Fruit fly (Drosophila melanogaster) whole organism, embryonic: ENCODE data around the gene CG45218.

Experiments
- Adf1 ChIP-seq: fragments of 200-800 bp; sonication (Bioruptor generic); IDR thresholded peaks from 2 replicates; pipeline ENCODE4 v1.3.6; 2022; ENCODE audit warnings: missing biosample characterization, missing genetic modification characterization
- B-H2 ChIP-seq: fragments of 200-800 bp; sonication (Bioruptor generic); optimal IDR thresholded peaks from 2 replicates; lab custom pipeline; 2018; ENCODE audit warnings: missing biosample characterization, mild to moderate bottlenecking, missing genetic modification characterization
- CG10543 ChIP-seq: fragments of 200-800 bp; sonication (Bioruptor generic); optimal IDR thresholded peaks from 3 replicates; lab custom pipeline; 2017; ENCODE audit warnings: missing biosample characterization, mild to moderate bottlenecking, missing genetic modification characterization, moderate library complexity
- CG12155 ChIP-seq: fragments of 200-800 bp; sonication (Bioruptor generic); optimal IDR thresholded peaks from 3 replicates; lab custom pipeline; 2016; ENCODE audit warnings: missing biosample characterization, missing genetic modification characterization
- CG13894 ChIP-seq: fragments of 200-800 bp; sonication (Bioruptor generic); optimal IDR thresholded peaks from 3 replicates; lab custom pipeline; 2018; ENCODE audit warnings: missing biosample characterization, mild to moderate bottlenecking, missing genetic modification characterization, moderate library complexity
- CG14050 ChIP-seq: fragments of 200-800 bp; sonication (Bioruptor generic); IDR thresholded peaks from 3 replicates; pipeline ENCODE4 v1.3.6; 2022; ENCODE audit warnings: missing biosample characterization, missing genetic modification characterization
- CG15514 ChIP-seq: fragments of 200-800 bp; sonication (Bioruptor generic); optimal IDR thresholded peaks from 3 replicates; lab custom pipeline; 2017; ENCODE audit warnings: missing biosample characterization, missing genetic modification characterization, mild to moderate bottlenecking, moderate library complexity, missing genetic modification reagents
- CG1647 ChIP-seq: fragments of 200-800 bp; sonication (Bioruptor generic); optimal IDR thresholded peaks from 3 replicates; lab custom pipeline; 2016; ENCODE audit warnings: missing biosample characterization, missing genetic modification characterization
- CG17385 ChIP-seq: fragments of 200-800 bp; sonication (Bioruptor generic); optimal IDR thresholded peaks from 3 replicates; lab custom pipeline; 2018; ENCODE audit warnings: missing biosample characterization, mild to moderate bottlenecking, missing genetic modification characterization
- CG17802 ChIP-seq: fragments of 200-800 bp; sonication (Bioruptor generic); optimal IDR thresholded peaks from 2 replicates; lab custom pipeline; 2018; ENCODE audit warnings: missing biosample characterization, mild to moderate bottlenecking, missing genetic modification characterization, moderate library complexity
- CG30403 ChIP-seq: fragments of 200-800 bp; sonication (Bioruptor generic); optimal IDR thresholded peaks from 3 replicates; lab custom pipeline; 2016; ENCODE audit warnings: missing biosample characterization, missing genetic modification characterization
- CG3065 ChIP-seq: fragments of 200-800 bp; sonication (Bioruptor generic); optimal IDR thresholded peaks from 2 replicates; lab custom pipeline; 2016; ENCODE audit warnings: missing biosample characterization, missing genetic modification characterization
- CG3995 ChIP-seq: fragments of 200-800 bp; sonication (Bioruptor generic); optimal IDR thresholded peaks from 3 replicates; lab custom pipeline; 2016; ENCODE audit warnings: missing biosample characterization, missing genetic modification characterization
- CG42726 ChIP-seq: fragments of 200-800 bp; sonication (Bioruptor generic); IDR thresholded peaks from 2 replicates; pipeline ENCODE4 v1.3.6; 2022; ENCODE audit warnings: missing biosample characterization, missing genetic modification characterization; ENCODE audit not compliant: partially characterized antibody
- CG4820 ChIP-seq: fragments of 200-800 bp; sonication (Bioruptor generic); optimal IDR thresholded peaks from 3 replicates; lab custom pipeline; 2016; ENCODE audit warnings: missing biosample characterization, missing genetic modification characterization
- CG5953 ChIP-seq: fragments of 200-800 bp; sonication (Bioruptor generic); IDR thresholded peaks from 2 replicates; pipeline ENCODE4 v1.3.6; 2022; ENCODE audit warnings: missing biosample characterization, missing genetic modification characterization
- CG7963 ChIP-seq: fragments of 200-800 bp; sonication (Bioruptor generic); IDR thresholded peaks from 3 replicates; pipeline ENCODE4 v1.3.6; 2022; ENCODE audit warnings: missing biosample characterization, missing genetic modification characterization; ENCODE audit not compliant: partially characterized antibody
- CG9932 ChIP-seq: fragments of 200-800 bp; sonication (Bioruptor generic); IDR thresholded peaks from 2 replicates; pipeline ENCODE4 v1.3.6; 2022; ENCODE audit warnings: missing biosample characterization, missing genetic modification characterization
- Doc2 ChIP-seq: fragments of 200-800 bp; sonication (Bioruptor generic); IDR thresholded peaks from 2 replicates; pipeline ENCODE4 v1.3.6; 2022; ENCODE audit warnings: missing biosample characterization, missing genetic modification characterization
- Doc3 ChIP-seq: fragments of 200-800 bp; sonication (Bioruptor generic); IDR thresholded peaks from 3 replicates; pipeline ENCODE4 v1.3.6; 2022; ENCODE audit warnings: missing biosample characterization, missing genetic modification characterization; ENCODE audit not compliant: partially characterized antibody
- Dp ChIP-seq: fragments of 200-800 bp; sonication (Bioruptor generic); optimal IDR thresholded peaks from 2 replicates; lab custom pipeline; 2018; ENCODE audit warnings: missing biosample characterization, mild to moderate bottlenecking, missing genetic modification characterization, moderate library complexity
- Ets97D ChIP-seq: fragments of 200-800 bp; sonication (Bioruptor generic); optimal IDR thresholded peaks from 3 replicates; lab custom pipeline; 2016; ENCODE audit warnings: missing biosample characterization, missing genetic modification characterization
- H2.0 ChIP-seq: fragments of 200-800 bp; sonication (Bioruptor generic); IDR thresholded peaks from 2 replicates; pipeline ENCODE4 v1.3.6; 2022; ENCODE audit warnings: missing biosample characterization, missing genetic modification characterization
- MBD-R2 ChIP-seq: fragments of 200-800 bp; sonication (Bioruptor generic); IDR thresholded peaks from 2 replicates; pipeline ENCODE4 v1.3.6; 2022; ENCODE audit warnings: missing biosample characterization, missing genetic modification characterization
- MESR4 ChIP-seq: fragments of 200-800 bp; sonication (Bioruptor generic); optimal IDR thresholded peaks from 2 replicates; lab custom pipeline; 2018; ENCODE audit warnings: missing biosample characterization, mild to moderate bottlenecking, missing genetic modification characterization, moderate library complexity
- Med ChIP-seq: fragments of 200-800 bp; sonication (Bioruptor generic); peaks from one replicate; lab custom pipeline; 2016; ENCODE audit warnings: missing biosample characterization, missing genetic modification characterization, mild to moderate bottlenecking, inconsistent platforms, moderate library complexity
- NFAT ChIP-seq: fragments of 200-800 bp; sonication (Bioruptor generic); IDR thresholded peaks from 2 replicates; pipeline ENCODE4 v1.3.6; 2022; ENCODE audit warnings: missing biosample characterization, missing genetic modification characterization
- Optix ChIP-seq: fragments of 200-800 bp; sonication (Bioruptor generic); IDR thresholded peaks from 3 replicates; pipeline ENCODE4 v1.3.6; 2022; ENCODE audit warnings: missing biosample characterization, missing genetic modification characterization
- Poxn ChIP-seq: fragments of 200-800 bp; sonication (Bioruptor generic); IDR thresholded peaks from 2 replicates; pipeline ENCODE4 v1.3.6; 2022; ENCODE audit warnings: missing biosample characterization, missing genetic modification characterization
- Usf ChIP-seq: fragments of 200-800 bp; sonication (Bioruptor generic); optimal IDR thresholded peaks from 2 replicates; lab custom pipeline; 2017; ENCODE audit warnings: missing genotype, missing biosample characterization, missing genetic modification characterization
- Vsx1 ChIP-seq: fragments of 200-800 bp; sonication (Bioruptor generic); optimal IDR thresholded peaks from 2 replicates; lab custom pipeline; 2017; ENCODE audit warnings: missing biosample characterization, mild to moderate bottlenecking, missing genetic modification characterization, missing genetic modification reagents
- bbx ChIP-seq: fragments of 200-800 bp; sonication (Bioruptor generic); IDR thresholded peaks from 2 replicates; pipeline ENCODE4 v1.3.6; 2022; ENCODE audit warnings: missing biosample characterization, missing genetic modification characterization; ENCODE audit not compliant: partially characterized antibody
- crol ChIP-seq: fragments of 200-800 bp; sonication (Bioruptor generic); IDR thresholded peaks from 2 replicates; pipeline ENCODE4 v1.3.6; 2022; ENCODE audit warnings: missing biosample characterization, missing genetic modification characterization
- disco-r ChIP-seq: fragments of 200-800 bp; sonication (Bioruptor generic); optimal IDR thresholded peaks from 2 replicates; lab custom pipeline; 2016; ENCODE audit warnings: missing biosample characterization, missing genetic modification characterization
- eve ChIP-seq, 2 experiments: fragments of >200 bp; optimal IDR thresholded peaks; 2 replicates each; lab custom pipeline; 2017; ENCODE audit warnings: missing biosample characterization in 2 of 2, missing genetic modification characterization in 2 of 2
- exex ChIP-seq: fragments of 200-800 bp; sonication (Bioruptor generic); optimal IDR thresholded peaks from 4 replicates; lab custom pipeline; 2018; ENCODE audit warnings: missing biosample characterization, mild to moderate bottlenecking, missing genetic modification characterization, moderate library complexity
- fd64A ChIP-seq: fragments of 200-800 bp; sonication (Bioruptor generic); optimal IDR thresholded peaks from 3 replicates; lab custom pipeline; 2018; ENCODE audit warnings: missing biosample characterization, mild to moderate bottlenecking, missing genetic modification characterization
- gro ChIP-seq: fragments of 200-800 bp; sonication (Bioruptor generic); optimal IDR thresholded peaks from 2 replicates; lab custom pipeline; 2016; ENCODE audit warnings: missing biosample characterization, missing genetic modification characterization
- h ChIP-seq: fragments of >200 bp; optimal IDR thresholded peaks from 2 replicates; lab custom pipeline; 2017
- hb ChIP-seq: fragments of 200-800 bp; sonication (Bioruptor generic); IDR thresholded peaks from 3 replicates; pipeline ENCODE4 v1.3.6; 2022; ENCODE audit warnings: missing biosample characterization, missing genetic modification characterization; ENCODE audit not compliant: partially characterized antibody
- hkb ChIP-seq, 2 experiments: fragments of 200-800 bp in 1 of 2; fragments of >200 bp in 1 of 2; sonication (Bioruptor generic) in 1 of 2; IDR thresholded peaks in 1 of 2; optimal IDR thresholded peaks in 1 of 2; 2 replicates each; pipeline versions ENCODE4 v1.3.6 to Lab custom; 2017 to 2022; ENCODE audit warnings: missing biosample characterization in 1 of 2, missing genetic modification characterization in 1 of 2
- inv ChIP-seq: fragments of 200-800 bp; sonication (Bioruptor generic); IDR thresholded peaks from 2 replicates; pipeline ENCODE4 v1.3.6; 2022; ENCODE audit warnings: missing biosample characterization, missing genetic modification characterization; ENCODE audit not compliant: partially characterized antibody
- kah ChIP-seq: fragments of 200-800 bp; sonication (Bioruptor generic); optimal IDR thresholded peaks from 2 replicates; lab custom pipeline; 2018; ENCODE audit warnings: missing biosample characterization, mild to moderate bottlenecking, missing genetic modification characterization
- lab ChIP-seq: fragments of 200-800 bp; sonication (Bioruptor generic); optimal IDR thresholded peaks from 3 replicates; lab custom pipeline; 2017; ENCODE audit warnings: missing biosample characterization, missing genetic modification characterization, mild to moderate bottlenecking, moderate library complexity, missing genetic modification reagents
- nau ChIP-seq: fragments of 200-800 bp; sonication (Bioruptor generic); optimal IDR thresholded peaks from 3 replicates; lab custom pipeline; 2017; ENCODE audit warnings: missing biosample characterization, mild to moderate bottlenecking, missing genetic modification characterization, missing genetic modification reagents
- oc ChIP-seq: fragments of 200-800 bp; sonication (Bioruptor generic); optimal IDR thresholded peaks from 2 replicates; lab custom pipeline; 2018; ENCODE audit warnings: missing biosample characterization, mild to moderate bottlenecking, missing genetic modification characterization, moderate library complexity
- pzg ChIP-seq: fragments of 200-800 bp; sonication (Bioruptor generic); optimal IDR thresholded peaks from 3 replicates; lab custom pipeline; 2018; ENCODE audit warnings: missing biosample characterization, mild to moderate bottlenecking, missing genetic modification characterization, moderate library complexity
- sd ChIP-seq: fragments of 200-800 bp; sonication (Bioruptor generic); optimal IDR thresholded peaks from 3 replicates; lab custom pipeline; 2018; ENCODE audit warnings: missing biosample characterization, mild to moderate bottlenecking, missing genetic modification characterization, moderate library complexity
- unc-4 ChIP-seq: fragments of 200-800 bp; sonication (Bioruptor generic); IDR thresholded peaks from 2 replicates; pipeline ENCODE4 v1.3.6; 2022; ENCODE audit warnings: missing biosample characterization, missing genetic modification characterization; ENCODE audit not compliant: partially characterized antibody
- z ChIP-seq: fragments of 200-800 bp; sonication (Bioruptor generic); IDR thresholded peaks from 3 replicates; pipeline ENCODE4 v1.3.6; 2022; ENCODE audit warnings: missing biosample characterization, missing genetic modification characterization

The CG45218 gene

dm6 chr3R:15243452-15243851 lies 47.1 kb downstream of the CG45218 start:
- TF ChIP-seq CG17385 (GFP tag; lab: Kevin White, UChicago) (no peak), B-H2 (GFP tag; lab: Kevin White, UChicago) (peak; percentile 49), NFAT (GFP tag; lab: Robert Waterston, UW) (peak; percentile 63; the same call in 1 of the 2 replicates), CG9932 (GFP tag; lab: Robert Waterston, UW) (peak; percentile 28; the same call in 1 of the 2 replicates), Adf1 (GFP tag; lab: Robert Waterston, UW) (peak; percentile 43; the same call in 1 of the 2 replicates), crol (GFP tag; lab: Robert Waterston, UW) (no peak), CG10543 (peak; percentile 70), kah (GFP tag; lab: Kevin White, UChicago) (peak; percentile 29), CG42726 (GFP tag; lab: Robert Waterston, UW) (no peak), CG3065 (GFP tag; lab: Kevin White, UChicago) (no peak), Dp (GFP tag; lab: Kevin White, UChicago) (peak; percentile 6), Poxn (GFP tag; lab: Robert Waterston, UW) (no peak), bbx (GFP tag; lab: Robert Waterston, UW) (peak; percentile 17; the same call in 1 of the 2 replicates), eve (GFP tag; optimal IDR thresholded peaks at IDR 0.05; lab: Kevin White, UChicago) (no peak), Doc2 (GFP tag; lab: Robert Waterston, UW) (no peak), sd (tag; lab: Kevin White, UChicago) (peak; percentile 97), z (GFP tag; lab: Robert Waterston, UW) (no peak), Optix (no peak), Doc3 (no peak), Ets97D (no peak), CG5953 (GFP tag; lab: Robert Waterston, UW) (no peak), hkb (optimal IDR thresholded peaks at IDR 0.05; lab: Kevin White, UChicago) (no peak), hkb (GFP tag; IDR thresholded peaks at IDR 0.05; lab: Robert Waterston, UW) (peak; percentile 17; the same call in 1 of the 2 replicates), CG4820 (GFP tag; lab: Kevin White, UChicago) (no peak), inv (no peak), unc-4 (no peak), gro (GFP tag; lab: Kevin White, UChicago) (no peak), CG3995 (GFP tag; lab: Kevin White, UChicago) (no peak), CG30403 (no peak), MBD-R2 (GFP tag; lab: Robert Waterston, UW) (no peak), CG7963 (GFP tag; lab: Robert Waterston, UW) (no peak), CG1647 (no peak), h (lab: Kevin White, UChicago) (no peak), oc (tag; lab: Kevin White, UChicago) (peak; percentile 25), MESR4 (no peak), CG17802 (tag; lab: Kevin White, UChicago) (no peak), disco-r (GFP tag; lab: Kevin White, UChicago) (no peak), Vsx1 (GFP tag; lab: Kevin White, UChicago) (no peak), hb (GFP tag; lab: Robert Waterston, UW) (no peak), CG13894 (tag; lab: Kevin White, UChicago) (peak; percentile 10), CG12155 (GFP tag; lab: Kevin White, UChicago) (no peak), pzg (peak; percentile 5), Usf (GFP tag; lab: Kevin White, UChicago) (no peak), CG14050 (GFP tag; lab: Robert Waterston, UW) (no peak), nau (GFP tag; lab: Kevin White, UChicago) (no peak), CG15514 (GFP tag; lab: Kevin White, UChicago) (peak; percentile 9), fd64A (no peak), exex (tag; lab: Kevin White, UChicago) (no peak), lab (no peak), H2.0 (GFP tag; lab: Robert Waterston, UW) (no peak), Med (GFP tag; lab: Kevin White, UChicago) (peak; percentile 53)
